Worm (Caenorhabditis elegans) whole organism, L3 larva: ENCODE data around the gene msra-1.

ENCODE experiments used
- elt-2 ChIP-seq: sonication (generic microtip); optimal IDR thresholded peaks from 2 replicates; lab custom pipeline; 2016; ENCODE audit warnings: missing genetic modification reagents, mild to moderate bottlenecking, missing genetic modification characterization, missing compliant biosample characterization
- fkh-10 ChIP-seq: sonication (generic microtip); optimal IDR thresholded peaks from 2 replicates; lab custom pipeline; 2017; ENCODE audit warnings: missing biosample characterization, missing genetic modification reagents, missing genetic modification characterization
- lsy-12 ChIP-seq: sonication (generic microtip); optimal IDR thresholded peaks from 2 replicates; lab custom pipeline; 2016; ENCODE audit warnings: mild to moderate bottlenecking, missing genetic modification characterization, missing compliant biosample characterization
- mml-1 ChIP-seq: fragments of 150-350 bp; sonication (generic microtip); optimal IDR thresholded peaks from 3 replicates; lab custom pipeline; 2014; ENCODE audit warnings: missing biosample characterization, missing genetic modification characterization
- nhr-11 ChIP-seq: fragments of 150-350 bp; optimal IDR thresholded peaks from 2 replicates; lab custom pipeline; 2014; ENCODE audit warnings: missing biosample characterization, missing genetic modification characterization
- nhr-237 ChIP-seq: fragments of 150-350 bp; optimal IDR thresholded peaks from 2 replicates; lab custom pipeline; 2014; ENCODE audit warnings: missing biosample characterization, missing genetic modification characterization
- nhr-76 ChIP-seq: fragments of 150-350 bp; sonication (generic microtip); optimal IDR thresholded peaks from 5 replicates; lab custom pipeline; 2014; ENCODE audit warnings: missing biosample characterization, missing genetic modification characterization
- snpc-4 ChIP-seq: fragments of 150-350 bp; optimal IDR thresholded peaks from 2 replicates; lab custom pipeline; 2014; ENCODE audit warnings: missing biosample characterization, missing genetic modification characterization
- unc-39 ChIP-seq: sonication (generic microtip); optimal IDR thresholded peaks from 4 replicates; lab custom pipeline; 2017; ENCODE audit warnings: missing biosample characterization, missing genetic modification characterization
- unc-62 ChIP-seq: fragments of 150-350 bp; sonication (generic microtip); optimal IDR thresholded peaks from 4 replicates; lab custom pipeline; 2014; ENCODE audit warnings: missing biosample characterization, missing genetic modification reagents, missing genetic modification characterization
- zag-1 ChIP-seq: fragments of 150-350 bp; optimal IDR thresholded peaks from 2 replicates; lab custom pipeline; 2014; ENCODE audit warnings: missing biosample characterization, missing genetic modification characterization
- ztf-11 ChIP-seq: fragments of 150-350 bp; optimal IDR thresholded peaks from 2 replicates; lab custom pipeline; 2014; ENCODE audit warnings: missing biosample characterization, missing genetic modification characterization
- ztf-4 ChIP-seq: fragments of 150-350 bp; optimal IDR thresholded peaks from 2 replicates; lab custom pipeline; 2014; ENCODE audit warnings: missing biosample characterization, missing genetic modification characterization

ce11 chrII:7340703-7341102, 23.1 kb downstream of the msra-1 start:
- TF ChIP-seq snpc-4 (tag; lab: Kevin White, UChicago) (no peak), mml-1 (tag; lab: Kevin White, UChicago) (no peak), fkh-10 (no peak), zag-1 (tag; lab: Kevin White, UChicago) (no peak), nhr-76 (tag; lab: Kevin White, UChicago) (no peak), elt-2 (no peak), ztf-4 (tag; lab: Kevin White, UChicago) (no peak), nhr-237 (no peak), ztf-11 (tag; lab: Kevin White, UChicago) (no peak), unc-39 (tag; lab: Kevin White, UChicago) (no peak), lsy-12 (no peak), nhr-11 (no peak), unc-62 (GFP tag; lab: Kevin White, UChicago) (no peak)
